Fruit fly (Drosophila melanogaster) whole organism, embryonic: Measurements from ENCODE around the gene Rab3-GAP.

ENCODE experiments used
- Atf6 ChIP-seq: fragments of 200-800 bp; sonication (Bioruptor generic); IDR thresholded peaks from 2 replicates; pipeline ENCODE4 v1.3.6; 2022; ENCODE audit warnings: missing biosample characterization, missing genetic modification characterization
- BtbVII ChIP-seq: fragments of 200-800 bp; sonication (Bioruptor generic); optimal IDR thresholded peaks from 3 replicates; lab custom pipeline; 2017; ENCODE audit warnings: missing biosample characterization, mild to moderate bottlenecking, missing genetic modification characterization
- CG12104 ChIP-seq: fragments of 200-800 bp; sonication (Bioruptor generic); optimal IDR thresholded peaks from 3 replicates; lab custom pipeline; 2016; ENCODE audit warnings: missing biosample characterization, missing genetic modification characterization
- CG12155 ChIP-seq: fragments of 200-800 bp; sonication (Bioruptor generic); optimal IDR thresholded peaks from 3 replicates; lab custom pipeline; 2016; ENCODE audit warnings: missing biosample characterization, missing genetic modification characterization
- CG14014 ChIP-seq: fragments of 200-800 bp; sonication (Bioruptor generic); IDR thresholded peaks from 2 replicates; pipeline ENCODE4 v1.3.6; 2022; ENCODE audit warnings: missing biosample characterization, missing genetic modification characterization
- CG15269 ChIP-seq: fragments of 200-800 bp; sonication (Bioruptor generic); optimal IDR thresholded peaks from 2 replicates; lab custom pipeline; 2018; ENCODE audit warnings: missing biosample characterization, mild to moderate bottlenecking, missing genetic modification characterization, moderate library complexity
- CG1647 ChIP-seq: fragments of 200-800 bp; sonication (Bioruptor generic); optimal IDR thresholded peaks from 3 replicates; lab custom pipeline; 2016; ENCODE audit warnings: missing biosample characterization, missing genetic modification characterization
- CG16813 ChIP-seq: fragments of 200-800 bp; sonication (Bioruptor generic); IDR thresholded peaks from 3 replicates; pipeline ENCODE4 v1.3.6; 2022; ENCODE audit warnings: missing biosample characterization, missing genetic modification characterization; ENCODE audit not compliant: partially characterized antibody
- CG17186 ChIP-seq: fragments of 200-800 bp; sonication (Bioruptor generic); optimal IDR thresholded peaks from 3 replicates; lab custom pipeline; 2017; ENCODE audit warnings: missing biosample characterization, missing genetic modification reagents, missing genetic modification characterization
- CG1832 ChIP-seq: fragments of 200-800 bp; sonication (Bioruptor generic); optimal IDR thresholded peaks from 2 replicates; lab custom pipeline; 2017; ENCODE audit warnings: missing biosample characterization, mild to moderate bottlenecking, missing genetic modification characterization, inconsistent platforms
- CG2116 ChIP-seq: fragments of 200-800 bp; sonication (Bioruptor generic); optimal IDR thresholded peaks from 3 replicates; lab custom pipeline; 2018; ENCODE audit warnings: missing biosample characterization, mild to moderate bottlenecking, missing genetic modification characterization
- CG3065 ChIP-seq: fragments of 200-800 bp; sonication (Bioruptor generic); optimal IDR thresholded peaks from 2 replicates; lab custom pipeline; 2016; ENCODE audit warnings: missing biosample characterization, missing genetic modification characterization
- CG6654 ChIP-seq: fragments of 200-800 bp; sonication (Bioruptor generic); optimal IDR thresholded peaks from 2 replicates; lab custom pipeline; 2017; ENCODE audit warnings: missing biosample characterization, mild to moderate bottlenecking, missing genetic modification characterization
- CG6813 ChIP-seq: fragments of 200-800 bp; sonication (Bioruptor generic); optimal IDR thresholded peaks from 2 replicates; lab custom pipeline; 2017; ENCODE audit warnings: missing biosample characterization, missing genetic modification characterization, mild to moderate bottlenecking, moderate library complexity, missing genetic modification reagents
- CG7786 ChIP-seq: fragments of 200-800 bp; sonication (Bioruptor generic); optimal IDR thresholded peaks from 2 replicates; lab custom pipeline; 2016; ENCODE audit warnings: missing biosample characterization, missing genetic modification characterization
- CG8359 ChIP-seq: fragments of 200-800 bp; sonication (Bioruptor generic); optimal IDR thresholded peaks from 2 replicates; lab custom pipeline; 2017; ENCODE audit warnings: missing biosample characterization, mild to moderate bottlenecking, missing genetic modification characterization, borderline replicate concordance
- CG8765 ChIP-seq: fragments of 200-800 bp; sonication (Bioruptor generic); IDR thresholded peaks from 2 replicates; pipeline ENCODE4 v1.3.6; 2022; ENCODE audit warnings: missing biosample characterization, missing genetic modification characterization
- CG9609 ChIP-seq: fragments of 200-800 bp; sonication (Bioruptor generic); optimal IDR thresholded peaks from 3 replicates; lab custom pipeline; 2016; ENCODE audit warnings: missing biosample characterization, missing genetic modification characterization
- CG9727 ChIP-seq: fragments of 200-800 bp; sonication (Bioruptor generic); optimal IDR thresholded peaks from 3 replicates; lab custom pipeline; 2017; ENCODE audit warnings: missing biosample characterization, mild to moderate bottlenecking, missing genetic modification characterization
- CoRest ChIP-seq: fragments of 200-800 bp; sonication (Bioruptor generic); optimal IDR thresholded peaks from 3 replicates; lab custom pipeline; 2018; ENCODE audit warnings: missing biosample characterization, mild to moderate bottlenecking, missing genetic modification characterization, moderate library complexity
- GATAe ChIP-seq: fragments of 200-800 bp; sonication (Bioruptor generic); conservative IDR thresholded peaks from 2 replicates; pipeline ENCODE4 v1.3.6; 2022; ENCODE audit warnings: missing biosample characterization, missing genetic modification characterization
- Kr ChIP-seq: fragments of 200-800 bp; sonication (Bioruptor generic); optimal IDR thresholded peaks from 2 replicates; lab custom pipeline; 2017; ENCODE audit warnings: missing biosample characterization, mild to moderate bottlenecking, missing genetic modification characterization
- MBD-R2 ChIP-seq: fragments of 200-800 bp; sonication (Bioruptor generic); IDR thresholded peaks from 2 replicates; pipeline ENCODE4 v1.3.6; 2022; ENCODE audit warnings: missing biosample characterization, missing genetic modification characterization
- NC2α ChIP-seq: fragments of 200-800 bp; sonication (Bioruptor generic); optimal IDR thresholded peaks from 2 replicates; lab custom pipeline; 2016; ENCODE audit warnings: missing biosample characterization, missing genetic modification characterization
- NK7.1 ChIP-seq: fragments of 200-800 bp; sonication (Bioruptor generic); optimal IDR thresholded peaks from 3 replicates; lab custom pipeline; 2016; ENCODE audit warnings: missing biosample characterization, missing genetic modification characterization
- Optix ChIP-seq: fragments of 200-800 bp; sonication (Bioruptor generic); IDR thresholded peaks from 3 replicates; pipeline ENCODE4 v1.3.6; 2022; ENCODE audit warnings: missing biosample characterization, missing genetic modification characterization
- TFAM ChIP-seq: fragments of 200-800 bp; sonication (Bioruptor generic); optimal IDR thresholded peaks from 2 replicates; lab custom pipeline; 2017; ENCODE audit warnings: missing biosample characterization, missing genetic modification characterization, inconsistent platforms
- Xrp1 ChIP-seq: fragments of 200-800 bp; sonication (Bioruptor generic); IDR thresholded peaks from 2 replicates; pipeline ENCODE4 v1.3.6; 2022; ENCODE audit warnings: missing biosample characterization, missing genetic modification characterization
- ase ChIP-seq: fragments of 200-800 bp; sonication (Bioruptor generic); IDR thresholded peaks from 3 replicates; pipeline ENCODE4 v1.3.6; 2022; ENCODE audit warnings: missing biosample characterization, missing genetic modification characterization
- bowl ChIP-seq: fragments of 200-800 bp; sonication (Bioruptor generic); IDR thresholded peaks from 2 replicates; pipeline ENCODE4 v1.3.6; 2022; ENCODE audit warnings: missing biosample characterization, missing genetic modification characterization
- btn ChIP-seq: fragments of 200-800 bp; sonication (Bioruptor generic); optimal IDR thresholded peaks from 2 replicates; lab custom pipeline; 2016; ENCODE audit warnings: missing biosample characterization, missing genetic modification characterization
- dm ChIP-seq: fragments of 200-800 bp; sonication (Bioruptor generic); optimal IDR thresholded peaks from 3 replicates; lab custom pipeline; 2016; ENCODE audit warnings: missing biosample characterization, missing genetic modification characterization
- ewg ChIP-seq: fragments of 200-800 bp; sonication (Bioruptor generic); optimal IDR thresholded peaks from 3 replicates; lab custom pipeline; 2017; ENCODE audit warnings: mild to moderate bottlenecking, missing biosample characterization, missing genetic modification reagents, missing genetic modification characterization
- gsb-n ChIP-seq: fragments of 200-800 bp; sonication (Bioruptor generic); optimal IDR thresholded peaks from 3 replicates; lab custom pipeline; 2018; ENCODE audit warnings: missing biosample characterization, mild to moderate bottlenecking, missing genetic modification characterization
- ham ChIP-seq: fragments of 200-800 bp; sonication (Bioruptor generic); IDR thresholded peaks from 2 replicates; pipeline ENCODE4 v1.3.6; 2022; ENCODE audit warnings: missing biosample characterization, missing genetic modification characterization
- her ChIP-seq: fragments of 200-800 bp; sonication (Bioruptor generic); optimal IDR thresholded peaks from 2 replicates; lab custom pipeline; 2016; ENCODE audit warnings: missing biosample characterization, missing genetic modification characterization
- luna ChIP-seq: fragments of 200-800 bp; sonication (Bioruptor generic); optimal IDR thresholded peaks from 2 replicates; lab custom pipeline; 2016; ENCODE audit warnings: missing biosample characterization, missing genetic modification characterization
- oc ChIP-seq: fragments of 200-800 bp; sonication (Bioruptor generic); optimal IDR thresholded peaks from 2 replicates; lab custom pipeline; 2018; ENCODE audit warnings: missing biosample characterization, mild to moderate bottlenecking, missing genetic modification characterization, moderate library complexity
- repo ChIP-seq: fragments of 200-800 bp; sonication (Bioruptor generic); optimal IDR thresholded peaks from 2 replicates; lab custom pipeline; 2016; ENCODE audit warnings: missing biosample characterization, missing genetic modification characterization
- rib ChIP-seq: fragments of 200-800 bp; sonication (Bioruptor generic); IDR thresholded peaks from 2 replicates; pipeline ENCODE4 v1.3.6; 2022; ENCODE audit warnings: missing biosample characterization, missing genetic modification characterization
- salm ChIP-seq: fragments of 200-800 bp; sonication (Bioruptor generic); optimal IDR thresholded peaks from 2 replicates; lab custom pipeline; 2018; ENCODE audit warnings: missing biosample characterization, mild to moderate bottlenecking, missing genetic modification characterization
- seq ChIP-seq: fragments of 200-800 bp; sonication (Bioruptor generic); IDR thresholded peaks from 2 replicates; pipeline ENCODE4 v1.3.6; 2022; ENCODE audit warnings: missing biosample characterization, missing genetic modification characterization
- shn ChIP-seq: fragments of 200-800 bp; sonication (Bioruptor generic); optimal IDR thresholded peaks from 3 replicates; lab custom pipeline; 2016; ENCODE audit warnings: missing biosample characterization, missing genetic modification characterization
- sisA ChIP-seq: fragments of 200-800 bp; sonication (Bioruptor generic); IDR thresholded peaks from 2 replicates; pipeline ENCODE4 v1.3.6; 2022; ENCODE audit warnings: missing biosample characterization, missing genetic modification characterization
- slbo ChIP-seq: fragments of 200-800 bp; sonication (Bioruptor generic); IDR thresholded peaks from 2 replicates; pipeline ENCODE4 v1.3.6; 2022; ENCODE audit warnings: missing biosample characterization, missing genetic modification characterization
- sr ChIP-seq: fragments of 200-800 bp; sonication (Bioruptor generic); IDR thresholded peaks from 3 replicates; pipeline ENCODE4 v1.3.6; 2022; ENCODE audit warnings: missing biosample characterization, missing genetic modification characterization
- usp ChIP-seq: fragments of >200 bp; optimal IDR thresholded peaks from 2 replicates; lab custom pipeline; 2017; ENCODE audit warnings: missing biosample characterization, missing genetic modification characterization
- vfl ChIP-seq: fragments of 200-800 bp; sonication (Bioruptor generic); optimal IDR thresholded peaks from 2 replicates; lab custom pipeline; 2016; ENCODE audit warnings: missing biosample characterization, missing genetic modification characterization
- wdn ChIP-seq: fragments of 200-800 bp; sonication (Bioruptor generic); IDR thresholded peaks from 2 replicates; pipeline ENCODE4 v1.3.6; 2022; ENCODE audit warnings: missing biosample characterization, missing genetic modification characterization

Rab3-GAP gene

dm6 chr2L:12026458-12027431 is 36.2 kb downstream of the Rab3-GAP start (continued):
- no peak for TF ChIP-seq shn (GFP tag; lab: Kevin White, UChicago)
- no peak for TF ChIP-seq CG8765 (GFP tag; lab: Robert Waterston, UW)
- no peak; the same call in 1 of the 2 replicates for TF ChIP-seq MBD-R2 (GFP tag; lab: Robert Waterston, UW)
- TF ChIP-seq salm (tag; lab: Kevin White, UChicago) = no peak
- peak; percentile 32; the same call in 1 of the 3 replicates for TF ChIP-seq Optix (GFP tag; lab: Robert Waterston, UW)
- no peak for TF ChIP-seq rib (GFP tag; lab: Robert Waterston, UW)
- no peak for TF ChIP-seq GATAe (GFP tag; lab: Robert Waterston, UW)
- TF ChIP-seq CG17186 (GFP tag; lab: Kevin White, UChicago) = no peak
- TF ChIP-seq dm = peak; percentile 35
- TF ChIP-seq CG3065 (GFP tag; lab: Kevin White, UChicago) = no peak
- 0 out of 2 replicates have a peak, but pooled peaks have one; percentile 40 for TF ChIP-seq CG14014 (GFP tag; lab: Robert Waterston, UW)
- TF ChIP-seq CG8359 = no peak
- no peak for TF ChIP-seq repo
- TF ChIP-seq seq (GFP tag; lab: Robert Waterston, UW) = peak; percentile 32; the same call in 1 of the 2 replicates
- no peak for TF ChIP-seq Kr (GFP tag; lab: Kevin White, UChicago)
- peak; percentile 70 for TF ChIP-seq CG15269 (tag; lab: Kevin White, UChicago)
- no peak for TF ChIP-seq wdn (GFP tag; lab: Robert Waterston, UW)
- TF ChIP-seq CG2116 (GFP tag; lab: Kevin White, UChicago) = peak; percentile 30
- no peak for TF ChIP-seq vfl (GFP tag; lab: Kevin White, UChicago)
- TF ChIP-seq usp (GFP tag; lab: Kevin White, UChicago) = no peak
- TF ChIP-seq her = no peak
- peak; percentile 11 for TF ChIP-seq CG12155 (GFP tag; lab: Kevin White, UChicago)
- TF ChIP-seq Atf6 (GFP tag; lab: Robert Waterston, UW) = 0 out of 2 replicates have a peak, but pooled peaks have one; percentile 7
- peak; percentile 81 for TF ChIP-seq CoRest (tag; lab: Kevin White, UChicago)
- TF ChIP-seq gsb-n (tag; lab: Kevin White, UChicago) = no peak
- TF ChIP-seq CG16813 (GFP tag; lab: Robert Waterston, UW) = no peak
- TF ChIP-seq CG9609 (GFP tag; lab: Kevin White, UChicago) = peak; percentile 22
- peak; percentile 34 for TF ChIP-seq CG6654
- peak; percentile 22 for TF ChIP-seq NC2α
- TF ChIP-seq luna (GFP tag; lab: Kevin White, UChicago) = no peak
- TF ChIP-seq oc (tag; lab: Kevin White, UChicago) = peak; percentile 36
- peak; percentile 43; the same call in 1 of the 2 replicates for TF ChIP-seq sisA (GFP tag; lab: Robert Waterston, UW)
- TF ChIP-seq ase (GFP tag; lab: Robert Waterston, UW) = peak; percentile 29; the same call in 1 of the 3 replicates
- TF ChIP-seq CG9727 = peak; percentile 77
- TF ChIP-seq sr (GFP tag; lab: Robert Waterston, UW) = no peak
- no peak for TF ChIP-seq CG1647 (GFP tag; lab: Kevin White, UChicago)
- no peak for TF ChIP-seq ham
- TF ChIP-seq CG12104 (GFP tag; lab: Kevin White, UChicago) = peak; percentile 36
- TF ChIP-seq Xrp1 (GFP tag; lab: Robert Waterston, UW) = no peak; the same call in none of the 2 replicates
- TF ChIP-seq bowl (GFP tag; lab: Robert Waterston, UW) = no peak
- peak; percentile 44 for TF ChIP-seq ewg (GFP tag; lab: Kevin White, UChicago)
- peak; percentile 63 for TF ChIP-seq slbo (GFP tag; lab: Robert Waterston, UW)
- no peak for TF ChIP-seq NK7.1
- peak; percentile 28 for TF ChIP-seq CG6813 (GFP tag; lab: Kevin White, UChicago)
- TF ChIP-seq CG7786 (GFP tag; lab: Kevin White, UChicago) = peak; percentile 32
- peak; percentile 13 for TF ChIP-seq btn
- TF ChIP-seq BtbVII = no peak
- TF ChIP-seq CG1832 (GFP tag; lab: Kevin White, UChicago) = no peak
- TF ChIP-seq TFAM (GFP tag; lab: Kevin White, UChicago) = no peak
